Worm (Caenorhabditis elegans) whole organism, young adult: Measurements from ENCODE around the gene EEED8.2.

Experiments used
- C06A6.2 ChIP-seq: fragments of 200-800 bp; sonication (Bioruptor generic); conservative IDR thresholded peaks from 2 replicates; pipeline ENCODE4 v1.3.6; 2022; ENCODE audit warnings: missing genetic modification characterization, missing compliant biosample characterization
- ama-1 ChIP-seq, 3 experiments: fragments of 150-350 bp in 1 of 3; sonication (generic microtip) in 2 of 3; optimal IDR thresholded peaks; 2 replicates each; lab custom pipeline; 2014 to 2018; ENCODE audit warnings: missing biosample characterization in 2 of 3, missing genetic modification characterization in 2 of 3, missing genetic modification reagents in 2 of 3
- atf-7 ChIP-seq: sonication (generic microtip); optimal IDR thresholded peaks from 2 replicates; lab custom pipeline; 2017; ENCODE audit warnings: mild to moderate bottlenecking, missing genetic modification characterization, missing compliant biosample characterization
- madf-10 ChIP-seq: sonication (generic microtip); optimal IDR thresholded peaks from 2 replicates; lab custom pipeline; 2016; ENCODE audit warnings: mild to moderate bottlenecking, missing genetic modification characterization, missing compliant biosample characterization
- nfya-1 ChIP-seq: sonication (generic microtip); optimal IDR thresholded peaks from 2 replicates; lab custom pipeline; 2017; ENCODE audit warnings: antibody characterized with exemption, missing compliant biosample characterization, missing genetic modification characterization, borderline replicate concordance; ENCODE audit not compliant: insufficient read depth

DNA sequence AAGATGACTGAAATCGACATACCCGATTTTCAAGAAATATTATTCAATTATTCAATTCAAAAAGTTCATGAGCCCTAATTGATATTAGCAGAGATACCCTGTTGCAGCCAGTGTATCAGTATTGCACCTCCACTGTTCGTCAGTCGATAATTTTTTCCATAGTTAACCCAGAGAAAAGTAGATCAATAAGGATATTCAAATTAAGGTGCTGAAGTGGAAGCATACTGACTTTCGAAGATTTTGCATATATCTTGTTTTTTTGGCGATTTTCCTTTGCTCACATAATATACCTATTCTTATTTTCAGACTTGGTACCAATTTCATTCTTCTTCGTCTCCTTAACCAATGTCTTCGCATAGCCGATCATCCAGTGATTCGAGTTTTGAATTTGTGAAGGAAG is 2.4 kb downstream of the EEED8.2 start, which contains the start of gene EEED8.15:
- TF ChIP-seq atf-7 (no peak), madf-10 (tag; lab: Kevin White, UChicago) (no peak), C06A6.2 (GFP tag; lab: Robert Waterston, UW) (no peak), nfya-1 (no peak), ama-1 (optimal IDR thresholded peaks at IDR 0.05; lab: Kevin White, UChicago) (no peak), ama-1 (GFP tag; optimal IDR thresholded peaks at IDR 0.05; lab: Kevin White, UChicago) (no peak)
